Worm (Caenorhabditis elegans): ENCODE measurements around the gene aexr-1.

The aexr-1 gene

DNA sequence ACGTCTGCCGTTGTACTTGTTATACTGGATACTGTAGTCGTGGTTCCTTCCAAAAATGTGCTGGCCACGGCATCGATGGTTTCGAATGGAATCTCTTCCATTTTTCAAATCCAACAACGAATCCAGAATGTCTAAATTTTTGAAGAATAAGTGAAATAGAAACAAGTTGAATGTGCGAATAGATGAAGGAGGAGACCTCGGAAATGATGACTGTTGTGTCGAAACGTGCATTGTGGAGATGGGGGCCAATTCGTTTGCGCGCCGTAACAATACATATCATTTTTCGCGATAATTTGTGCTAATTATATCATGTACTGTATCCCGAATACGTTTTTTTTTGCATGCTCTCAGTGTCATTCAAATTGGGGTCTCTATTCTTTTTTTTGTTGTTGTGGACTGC is at the start of gene aexr-1:
Gene aexr-1 (minus strand): TSS at position 101 of the 400 bp plus-strand sequence.
- TF ChIP-seq ref-1 (GFP tag; conservative IDR thresholded peaks at IDR 0.05) (no peak), ztf-29 (GFP tag; IDR thresholded peaks at IDR 0.05) (no peak), cog-1 (tag; optimal IDR thresholded peaks at IDR 0.05) (no peak), T22C8.4 (GFP tag; IDR thresholded peaks at IDR 0.05) (no peak), tab-1 (GFP tag; IDR thresholded peaks at IDR 0.05) (no peak), flt-1 (GFP tag; IDR thresholded peaks at IDR 0.05) (no peak), ztf-23 (GFP tag; IDR thresholded peaks at IDR 0.05) (no peak), klf-2 (GFP tag; conservative IDR thresholded peaks at IDR 0.05) (no peak)

DNA sequence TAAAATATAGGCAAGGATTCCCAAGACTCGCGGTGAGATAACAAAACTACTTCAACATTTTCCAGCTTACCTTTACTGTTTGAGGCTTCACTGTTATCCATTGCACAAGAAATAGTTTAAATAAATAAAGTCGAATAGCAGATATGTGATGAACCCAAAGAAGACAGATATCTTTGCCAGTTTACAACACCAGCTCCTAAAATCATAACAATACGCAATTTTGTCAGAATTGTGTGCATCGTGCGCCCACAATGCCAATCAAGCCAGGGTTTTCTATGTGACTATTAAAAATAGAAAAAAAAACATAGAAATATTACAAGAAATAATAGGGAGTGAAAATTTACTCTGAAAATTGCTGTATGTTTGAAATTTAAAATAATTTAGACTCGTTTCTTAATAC is 47.6 kb upstream of the aexr-1 start, which contains the start of gene F38B6.8:
Gene F38B6.8 (minus strand): TSS at position 101 of the 400 bp plus-strand sequence.
- TF ChIP-seq flt-1 (GFP tag; IDR thresholded peaks at IDR 0.05) (no peak), ztf-23 (GFP tag; IDR thresholded peaks at IDR 0.05) (no peak), med-1 (GFP tag; optimal IDR thresholded peaks at IDR 0.05; ENCODE audit: insufficient read depth) (no peak), ref-1 (GFP tag; conservative IDR thresholded peaks at IDR 0.05) (no peak)

ce11 chrX:6674333-6674919 is 39.4 kb upstream of the aexr-1 start, which contains the start of gene F38B6.4:
Gene F38B6.4 (plus strand): TSS chrX:6674869.
- TF ChIP-seq cog-1 (tag; optimal IDR thresholded peaks at IDR 0.05): no peak
- TF ChIP-seq ztf-29 (GFP tag; IDR thresholded peaks at IDR 0.05): no peak
- no peak for TF ChIP-seq T22C8.4 (GFP tag; IDR thresholded peaks at IDR 0.05)
- no peak for TF ChIP-seq flt-1 (GFP tag; IDR thresholded peaks at IDR 0.05)
- no peak for TF ChIP-seq med-1 (GFP tag; optimal IDR thresholded peaks at IDR 0.05; ENCODE audit: insufficient read depth)
- no peak for TF ChIP-seq ref-1 (GFP tag; conservative IDR thresholded peaks at IDR 0.05)
- TF ChIP-seq ztf-23 (GFP tag; IDR thresholded peaks at IDR 0.05): no peak
- TF ChIP-seq tab-1 (GFP tag; IDR thresholded peaks at IDR 0.05): no peak
- TF ChIP-seq klf-2 (GFP tag; conservative IDR thresholded peaks at IDR 0.05): no peak

- TF ChIP-seq ref-1 (GFP tag; conservative IDR thresholded peaks at IDR 0.05) (no peak), ztf-29 (GFP tag; IDR thresholded peaks at IDR 0.05) (no peak), tab-1 (GFP tag; IDR thresholded peaks at IDR 0.05) (no peak), T22C8.4 (GFP tag; IDR thresholded peaks at IDR 0.05) (no peak), ztf-23 (GFP tag; IDR thresholded peaks at IDR 0.05) (no peak), cog-1 (tag; optimal IDR thresholded peaks at IDR 0.05) (no peak), med-1 (GFP tag; optimal IDR thresholded peaks at IDR 0.05; ENCODE audit: insufficient read depth) (no peak), klf-2 (GFP tag; conservative IDR thresholded peaks at IDR 0.05) (no peak), flt-1 (GFP tag; IDR thresholded peaks at IDR 0.05) (no peak)
These were observed 37.4 kb upstream of the aexr-1 start, which contains the start of gene col-172 for ce11 chrX:6672519-6672918. Gene col-172 (plus strand): TSS chrX:6672819.

- no peak for TF ChIP-seq med-1 (GFP tag; optimal IDR thresholded peaks at IDR 0.05; ENCODE audit: insufficient read depth)
- no peak for TF ChIP-seq klf-2 (GFP tag; conservative IDR thresholded peaks at IDR 0.05)
- no peak for TF ChIP-seq cog-1 (tag; optimal IDR thresholded peaks at IDR 0.05)
- no peak for TF ChIP-seq flt-1 (GFP tag; IDR thresholded peaks at IDR 0.05)
- TF ChIP-seq ref-1 (GFP tag; conservative IDR thresholded peaks at IDR 0.05): no peak
- TF ChIP-seq tab-1 (GFP tag; IDR thresholded peaks at IDR 0.05): no peak
- no peak for TF ChIP-seq ztf-23 (GFP tag; IDR thresholded peaks at IDR 0.05)
- no peak for TF ChIP-seq T22C8.4 (GFP tag; IDR thresholded peaks at IDR 0.05)
- TF ChIP-seq ztf-29 (GFP tag; IDR thresholded peaks at IDR 0.05): no peak
These were observed 36.6 kb upstream of the aexr-1 start for ce11 chrX:6671717-6672116.

DNA sequence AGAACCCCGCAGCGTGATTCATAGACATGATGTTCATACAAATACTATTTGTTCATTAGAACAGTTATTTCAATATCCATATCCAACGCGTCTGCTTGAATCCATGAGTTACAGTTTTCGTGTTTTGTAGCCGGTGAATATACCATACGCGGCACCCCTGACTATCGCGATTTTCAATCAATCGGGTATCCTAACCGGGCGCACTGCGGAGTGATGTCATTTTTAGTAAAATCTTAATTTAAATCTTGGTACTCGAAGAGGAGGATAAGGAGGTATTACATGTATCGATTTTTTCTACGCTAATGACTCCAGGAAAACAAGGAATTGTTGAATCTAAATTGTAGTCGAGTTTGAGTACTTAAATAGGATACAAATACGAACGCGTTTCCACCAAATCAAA is 34.3 kb upstream of the aexr-1 start:
- no peak for TF ChIP-seq cog-1 (tag; optimal IDR thresholded peaks at IDR 0.05)
- no peak for TF ChIP-seq T22C8.4 (GFP tag; IDR thresholded peaks at IDR 0.05)
- TF ChIP-seq ztf-29 (GFP tag; IDR thresholded peaks at IDR 0.05): no peak
- no peak for TF ChIP-seq ref-1 (GFP tag; conservative IDR thresholded peaks at IDR 0.05)
- no peak for TF ChIP-seq tab-1 (GFP tag; IDR thresholded peaks at IDR 0.05)
- no peak for TF ChIP-seq med-1 (GFP tag; optimal IDR thresholded peaks at IDR 0.05; ENCODE audit: insufficient read depth)
- TF ChIP-seq klf-2 (GFP tag; conservative IDR thresholded peaks at IDR 0.05): no peak
- TF ChIP-seq flt-1 (GFP tag; IDR thresholded peaks at IDR 0.05): no peak
- TF ChIP-seq ztf-23 (GFP tag; IDR thresholded peaks at IDR 0.05): no peak

ce11 chrX:6668911-6669310 is 33.8 kb upstream of the aexr-1 start, which contains the start of gene nhr-137:
Gene nhr-137 (minus strand): TSS chrX:6669011.
- TF ChIP-seq flt-1 (GFP tag; IDR thresholded peaks at IDR 0.05) (no peak), klf-2 (GFP tag; conservative IDR thresholded peaks at IDR 0.05) (no peak), ztf-29 (GFP tag; IDR thresholded peaks at IDR 0.05) (no peak), T22C8.4 (GFP tag; IDR thresholded peaks at IDR 0.05) (no peak), tab-1 (GFP tag; IDR thresholded peaks at IDR 0.05) (no peak), ref-1 (GFP tag; conservative IDR thresholded peaks at IDR 0.05) (no peak), ztf-23 (GFP tag; IDR thresholded peaks at IDR 0.05) (no peak), med-1 (GFP tag; optimal IDR thresholded peaks at IDR 0.05; ENCODE audit: insufficient read depth) (no peak), cog-1 (tag; optimal IDR thresholded peaks at IDR 0.05) (no peak)

- TF ChIP-seq cog-1 (tag; optimal IDR thresholded peaks at IDR 0.05) (no peak), tab-1 (GFP tag; IDR thresholded peaks at IDR 0.05) (no peak), flt-1 (GFP tag; IDR thresholded peaks at IDR 0.05) (no peak), ztf-29 (GFP tag; IDR thresholded peaks at IDR 0.05) (no peak), T22C8.4 (GFP tag; IDR thresholded peaks at IDR 0.05) (no peak), ztf-23 (GFP tag; IDR thresholded peaks at IDR 0.05) (no peak), ref-1 (GFP tag; conservative IDR thresholded peaks at IDR 0.05) (no peak), klf-2 (GFP tag; conservative IDR thresholded peaks at IDR 0.05) (no peak), med-1 (GFP tag; optimal IDR thresholded peaks at IDR 0.05; ENCODE audit: insufficient read depth) (no peak)
These were observed 32.4 kb upstream of the aexr-1 start for ce11 chrX:6667468-6667867.

ce11 chrX:6665129-6665858 is 30.2 kb upstream of the aexr-1 start:
- TF ChIP-seq ztf-23 (GFP tag; IDR thresholded peaks at IDR 0.05): no peak
- no peak for TF ChIP-seq med-1 (GFP tag; optimal IDR thresholded peaks at IDR 0.05; ENCODE audit: insufficient read depth)
